Worm (Caenorhabditis elegans): ENCODE data around the gene K10D6.3.

Gene K10D6.3

ce11 chrV:11206467-11206866, 6.1 kb downstream of the K10D6.3 start:
- TF ChIP-seq nhr-12 (tag; optimal IDR thresholded peaks at IDR 0.05) (no peak), ztf-11 (tag; optimal IDR thresholded peaks at IDR 0.05) (no peak)

ce11 chrV:11209452-11210188, 9.2 kb downstream of the K10D6.3 start:
- TF ChIP-seq ceh-82 (tag; optimal IDR thresholded peaks at IDR 0.05) (no peak), lin-15B (tag; optimal IDR thresholded peaks at IDR 0.05) (no peak), nhr-76 (tag; optimal IDR thresholded peaks at IDR 0.05) (no peak), ama-1 (optimal IDR thresholded peaks at IDR 0.05) (no peak)

ce11 chrV:11211323-11211722, 10.9 kb downstream of the K10D6.3 start:
- TF ChIP-seq egl-5 (tag; optimal IDR thresholded peaks at IDR 0.05) = peak; percentile 5
- TF ChIP-seq hmg-11 (tag; optimal IDR thresholded peaks at IDR 0.05) = no peak

ce11 chrV:11214569-11214968, 14.2 kb downstream of the K10D6.3 start:
- TF ChIP-seq elt-3 (tag; optimal IDR thresholded peaks at IDR 0.05) = no peak
- TF ChIP-seq aly-2 (tag; optimal IDR thresholded peaks at IDR 0.05) = no peak
- TF ChIP-seq lin-15B (tag; optimal IDR thresholded peaks at IDR 0.05) = no peak
- TF ChIP-seq nhr-11 (tag; optimal IDR thresholded peaks at IDR 0.05) = no peak
- TF ChIP-seq unc-62 (GFP tag; optimal IDR thresholded peaks at IDR 0.05) = no peak
- no peak for TF ChIP-seq eor-1 (tag; optimal IDR thresholded peaks at IDR 0.05)
- TF ChIP-seq zag-1 (tag; optimal IDR thresholded peaks at IDR 0.05) = no peak
- TF ChIP-seq egl-5 (tag; optimal IDR thresholded peaks at IDR 0.05) = peak; percentile 82

- TF ChIP-seq nhr-76 (tag; optimal IDR thresholded peaks at IDR 0.05) = no peak
- no peak for TF ChIP-seq sea-2 (GFP tag; optimal IDR thresholded peaks at IDR 0.05)
Measured at ce11 chrV:11216137-11216536, 15.7 kb downstream of the K10D6.3 start.

- TF ChIP-seq unc-39 (tag; optimal IDR thresholded peaks at IDR 0.05) (no peak), pqm-1 (tag; optimal IDR thresholded peaks at IDR 0.05) (peak; percentile 18), nhr-28 (tag; optimal IDR thresholded peaks at IDR 0.05) (no peak), elt-2 (tag; optimal IDR thresholded peaks at IDR 0.05) (peak; percentile 17)
Measured at ce11 chrV:11217394-11217793, 17.0 kb downstream of the K10D6.3 start, which contains the start of gene cyp-29A2. TSS of gene cyp-29A2 (plus strand) at chrV:11217583.

- TF ChIP-seq zag-1 (tag; optimal IDR thresholded peaks at IDR 0.05) (no peak), ceh-28 (tag; optimal IDR thresholded peaks at IDR 0.05) (no peak), fkh-2 (tag; optimal IDR thresholded peaks at IDR 0.05) (no peak), nhr-28 (tag; optimal IDR thresholded peaks at IDR 0.05) (no peak), snpc-4 (tag; optimal IDR thresholded peaks at IDR 0.05) (no peak), hmg-11 (tag; optimal IDR thresholded peaks at IDR 0.05) (no peak), nhr-77 (tag; optimal IDR thresholded peaks at IDR 0.05) (no peak), fkh-10 (GFP tag; optimal IDR thresholded peaks at IDR 0.05) (no peak), egl-27 (tag; optimal IDR thresholded peaks at IDR 0.05) (no peak), tbx-2 (tag; optimal IDR thresholded peaks at IDR 0.05) (no peak)
Measured at ce11 chrV:11220415-11220814, 20.0 kb downstream of the K10D6.3 start.

- TF ChIP-seq ztf-4 (tag; optimal IDR thresholded peaks at IDR 0.05) (no peak), jun-1 (tag; optimal IDR thresholded peaks at IDR 0.05) (no peak), nhr-23 (tag; optimal IDR thresholded peaks at IDR 0.05) (peak; percentile 76), nfya-1 (tag; optimal IDR thresholded peaks at IDR 0.05; ENCODE audit: insufficient read depth) (no peak)
Measured at ce11 chrV:11220936-11221335, 20.5 kb downstream of the K10D6.3 start, which contains the start of gene T19B10.2. TSS of gene T19B10.2 (plus strand) at chrV:11221302.
